Fruit fly (Drosophila melanogaster) whole organism, wandering third instar larva: ENCODE measurements around the gene cm.
A peak's percentile ranks its signal among the peaks of the same experiment; 100 is the strongest.

Source experiments
- Abd-B ChIP-seq: fragments of >200 bp; optimal IDR thresholded peaks from 2 replicates; lab custom pipeline; 2017; ENCODE audit warnings: missing biosample characterization, missing genetic modification characterization
- CG32264 ChIP-seq: fragments of 200-800 bp; sonication (Bioruptor generic); optimal IDR thresholded peaks from 2 replicates; lab custom pipeline; 2016; ENCODE audit warnings: missing biosample characterization, missing genetic modification characterization
- CG9705 ChIP-seq: fragments of 200-800 bp; sonication (Bioruptor generic); optimal IDR thresholded peaks from 2 replicates; lab custom pipeline; 2018; ENCODE audit warnings: missing biosample characterization, mild to moderate bottlenecking, missing genetic modification characterization
- CrebA ChIP-seq: fragments of 200-800 bp; sonication (Bioruptor generic); optimal IDR thresholded peaks from 2 replicates; lab custom pipeline; 2016; ENCODE audit warnings: missing biosample characterization, mild to moderate bottlenecking, missing genetic modification characterization, borderline replicate concordance
- Dfd ChIP-seq: fragments of >200 bp; optimal IDR thresholded peaks from 2 replicates; lab custom pipeline; 2017; ENCODE audit warnings: missing biosample characterization, missing genetic modification characterization
- Dif ChIP-seq: fragments of 200-275, 200-300 bp; sonication (Bioruptor generic); optimal IDR thresholded peaks from 2 replicates; lab custom pipeline; 2018; ENCODE audit warnings: missing biosample characterization, missing genetic modification characterization; ENCODE audit not compliant: partially characterized antibody
- GATAd ChIP-seq: sonication (Bioruptor generic); optimal IDR thresholded peaks from 2 replicates; lab custom pipeline; 2016; ENCODE audit warnings: missing biosample characterization, missing genetic modification characterization
- HLH106 ChIP-seq: fragments of 200-800 bp; optimal IDR thresholded peaks from 3 replicates; lab custom pipeline; 2019; ENCODE audit warnings: missing biosample characterization, mild to moderate bottlenecking, missing genetic modification characterization, moderate library complexity
- Hnf4 ChIP-seq: fragments of 200-800 bp; sonication (Bioruptor generic); optimal IDR thresholded peaks from 2 replicates; lab custom pipeline; 2016; ENCODE audit warnings: missing biosample characterization, mild to moderate bottlenecking, missing genetic modification characterization
- Hr83 ChIP-seq: fragments of 200-300 bp; sonication (Bioruptor generic); optimal IDR thresholded peaks from 2 replicates; lab custom pipeline; 2016; ENCODE audit warnings: missing biosample characterization, mild to moderate bottlenecking, missing genetic modification characterization, moderate library complexity; ENCODE audit not compliant: poor library complexity, severe bottlenecking
- Jra ChIP-seq: sonication (Bioruptor generic); optimal IDR thresholded peaks from 2 replicates; lab custom pipeline; 2016; ENCODE audit warnings: missing biosample characterization, missing genetic modification characterization
- Mio ChIP-seq: sonication (Bioruptor generic); optimal IDR thresholded peaks from 2 replicates; lab custom pipeline; 2016; ENCODE audit warnings: missing biosample characterization, missing genetic modification characterization
- Myc ChIP-seq: fragments of >200 bp; optimal IDR thresholded peaks from 2 replicates; lab custom pipeline; 2017
- N ChIP-seq: fragments of >200 bp; optimal IDR thresholded peaks from 2 replicates; lab custom pipeline; 2018; ENCODE audit warnings: missing biosample characterization, missing external identifiers, missing genetic modification characterization
- Rel ChIP-seq, 2 experiments: fragments of 200-800 bp; sonication (Bioruptor generic) in 1 of 2; optimal IDR thresholded peaks; 2 replicates in 1 of 2; 3 replicates in 1 of 2; lab custom pipeline; 2016 to 2019; ENCODE audit warnings: mild to moderate bottlenecking in 2 of 2, missing biosample characterization in 2 of 2, missing genetic modification characterization in 2 of 2, moderate library complexity in 1 of 2
- Sp1 ChIP-seq: fragments of 200-800 bp; sonication (Bioruptor generic); optimal IDR thresholded peaks from 3 replicates; lab custom pipeline; 2019; ENCODE audit warnings: missing biosample characterization, mild to moderate bottlenecking, missing genetic modification characterization, moderate library complexity
- Vsx2 ChIP-seq: fragments of 200-300, 225-300 bp; sonication (Bioruptor generic); optimal IDR thresholded peaks from 2 replicates; lab custom pipeline; 2018; ENCODE audit warnings: missing biosample characterization, missing genetic modification characterization; ENCODE audit not compliant: partially characterized antibody
- br ChIP-seq: fragments of 200-800 bp; sonication (Bioruptor generic); optimal IDR thresholded peaks from 2 replicates; lab custom pipeline; 2016; ENCODE audit warnings: missing biosample characterization, missing genetic modification characterization
- brk ChIP-seq: fragments of 200-800 bp; sonication (Bioruptor generic); optimal IDR thresholded peaks from 2 replicates; lab custom pipeline; 2016; ENCODE audit warnings: missing biosample characterization, mild to moderate bottlenecking, missing genetic modification characterization
- dmrt93B ChIP-seq: fragments of 200-800 bp; sonication (Bioruptor generic); optimal IDR thresholded peaks from 2 replicates; lab custom pipeline; 2018; ENCODE audit warnings: missing biosample characterization, mild to moderate bottlenecking, missing genetic modification characterization
- ey ChIP-seq: fragments of 200-800 bp; sonication (Bioruptor generic); optimal IDR thresholded peaks from 2 replicates; lab custom pipeline; 2016; ENCODE audit warnings: missing biosample characterization, missing genetic modification characterization
- foxo ChIP-seq, 2 experiments: fragments of 200-800 bp; sonication (Bioruptor generic); optimal IDR thresholded peaks; 2 replicates in 1 of 2; 3 replicates in 1 of 2; lab custom pipeline; 2016 to 2017; ENCODE audit warnings: missing biosample characterization in 2 of 2, missing genetic modification characterization in 2 of 2
- fru ChIP-seq: fragments of 200-800 bp; sonication (Bioruptor generic); optimal IDR thresholded peaks from 3 replicates; lab custom pipeline; 2016; ENCODE audit warnings: missing biosample characterization, mild to moderate bottlenecking, missing genetic modification characterization
- h ChIP-seq: fragments of 200-800 bp; sonication (Bioruptor generic); optimal IDR thresholded peaks from 3 replicates; lab custom pipeline; 2016; ENCODE audit warnings: missing biosample characterization, mild to moderate bottlenecking, missing genetic modification characterization
- rgr ChIP-seq: fragments of 200-800 bp; sonication (Bioruptor generic); optimal IDR thresholded peaks from 3 replicates; lab custom pipeline; 2016; ENCODE audit warnings: missing biosample characterization, mild to moderate bottlenecking, missing genetic modification characterization
- sage ChIP-seq: fragments of 200-800 bp; sonication (Bioruptor generic); optimal IDR thresholded peaks from 2 replicates; lab custom pipeline; 2016; ENCODE audit warnings: missing biosample characterization, mild to moderate bottlenecking, missing genetic modification characterization
- sv ChIP-seq: fragments of 200-800 bp; sonication (Bioruptor generic); optimal IDR thresholded peaks from 3 replicates; lab custom pipeline; 2016; ENCODE audit warnings: missing biosample characterization, missing genetic modification characterization
- tai ChIP-seq: sonication (Bioruptor generic); optimal IDR thresholded peaks from 2 replicates; lab custom pipeline; 2016; ENCODE audit warnings: missing biosample characterization, missing genetic modification characterization
- usp ChIP-seq: fragments of >200 bp; optimal IDR thresholded peaks from 2 replicates; lab custom pipeline; 2017; ENCODE audit warnings: missing biosample characterization, missing genetic modification characterization
- woc ChIP-seq: sonication (Bioruptor generic); optimal IDR thresholded peaks from 2 replicates; lab custom pipeline; 2016; ENCODE audit warnings: missing biosample characterization, mild to moderate bottlenecking, missing genetic modification characterization

Gene cm

dm6 chrX:6993753-6994152, 17.2 kb downstream of the cm start (continued):
- TF ChIP-seq brk (GFP tag; lab: Kevin White, UChicago) (peak; percentile 65), ey (peak; percentile 87), Jra (GFP tag; lab: Kevin White, UChicago) (peak; percentile 77), Sp1 (GFP tag; lab: Kevin White, UChicago) (peak; percentile 87), Myc (no peak), CG9705 (GFP tag; lab: Kevin White, UChicago) (peak; percentile 40), CrebA (GFP tag; lab: Kevin White, UChicago) (no peak), foxo (GFP tag; optimal IDR thresholded peaks at IDR 0.05; lab: Kevin White, UChicago) (peak in 1 of 2 experiments; percentile 86), tai (peak; percentile 66)

- TF ChIP-seq Hr83 (GFP tag; lab: Kevin White, UChicago): no peak
- no peak for TF ChIP-seq Rel (GFP tag; optimal IDR thresholded peaks at IDR 0.05; lab: Kevin White, UChicago)
- no peak for TF ChIP-seq Rel (tag; optimal IDR thresholded peaks at IDR 0.05; lab: Kevin White, UChicago)
- TF ChIP-seq tai: no peak
- no peak for TF ChIP-seq Dfd (GFP tag; lab: Kevin White, UChicago)
- TF ChIP-seq fru: no peak
- TF ChIP-seq sage (GFP tag; lab: Kevin White, UChicago): no peak
- TF ChIP-seq Jra (GFP tag; lab: Kevin White, UChicago): no peak
- no peak for TF ChIP-seq br (GFP tag; lab: Kevin White, UChicago)
Measured at dm6 chrX:6993350-6993749, 17.6 kb downstream of the cm start, which contains the start of gene Inx7. Gene Inx7 (minus strand): TSS chrX:6993612.

- TF ChIP-seq Dif (GFP tag; lab: Kevin White, UChicago) (peak; percentile 45), Vsx2 (GFP tag; lab: Kevin White, UChicago) (peak; percentile 43), GATAd (no peak), HLH106 (tag; lab: Kevin White, UChicago) (no peak)
Measured at dm6 chrX:6991286-6991685, 19.7 kb downstream of the cm start, which contains the start of gene ogre. Gene ogre (minus strand): TSS chrX:6991318.

- TF ChIP-seq usp (GFP tag; lab: Kevin White, UChicago) (no peak), Myc (no peak), sage (GFP tag; lab: Kevin White, UChicago) (no peak), brk (GFP tag; lab: Kevin White, UChicago) (no peak), br (GFP tag; lab: Kevin White, UChicago) (no peak), Dfd (GFP tag; lab: Kevin White, UChicago) (no peak), fru (peak; percentile 44), Hr83 (GFP tag; lab: Kevin White, UChicago) (no peak), Rel (GFP tag; optimal IDR thresholded peaks at IDR 0.05; lab: Kevin White, UChicago) (no peak), Rel (tag; optimal IDR thresholded peaks at IDR 0.05; lab: Kevin White, UChicago) (peak; percentile 1), HLH106 (tag; lab: Kevin White, UChicago) (no peak), Hnf4 (GFP tag; lab: Kevin White, UChicago) (peak; percentile 18), ey (peak; percentile 22), CG32264 (no peak), GATAd (no peak), woc (GFP tag; lab: Kevin White, UChicago) (peak; percentile 51), Vsx2 (GFP tag; lab: Kevin White, UChicago) (no peak), N (no peak), h (GFP tag; lab: Kevin White, UChicago) (peak; percentile 57), Mio (GFP tag; lab: Kevin White, UChicago) (no peak), sv (GFP tag; lab: Kevin White, UChicago) (no peak), rgr (GFP tag; lab: Kevin White, UChicago) (peak; percentile 24), Abd-B (no peak), dmrt93B (GFP tag; lab: Kevin White, UChicago) (peak; percentile 1), foxo (GFP tag; optimal IDR thresholded peaks at IDR 0.05; lab: Kevin White, UChicago) (peak in 1 of 2 experiments; percentile 53)
- TF ChIP-seq, all 38 proteins: peak for 9
Measured at dm6 chrX:6990105-6990504, 20.8 kb downstream of the cm start.
